Worm (Caenorhabditis elegans): ENCODE results near the gene sma-3.

DNA sequence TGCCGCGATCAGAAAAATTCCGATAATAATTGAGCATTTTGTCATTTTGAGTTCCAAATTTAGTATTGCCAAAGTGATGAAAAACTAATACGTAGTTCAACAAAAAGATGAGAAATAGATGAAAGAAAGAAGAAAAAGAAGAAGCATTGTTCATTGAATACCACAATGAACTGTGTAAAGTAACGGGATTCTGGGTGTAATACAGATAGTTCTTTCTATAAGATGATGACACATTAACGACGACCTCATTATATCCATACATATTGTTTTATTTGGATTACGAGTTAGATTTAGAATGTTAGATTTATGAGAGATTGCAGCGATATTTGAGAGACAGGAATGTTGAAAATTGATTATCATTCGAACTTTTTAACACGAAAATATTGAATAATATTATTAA lies 27.8 kb upstream of the sma-3 start, which contains the start of gene K04C2.5:
- TF ChIP-seq klf-2 (GFP tag; conservative IDR thresholded peaks at IDR 0.05) (no peak), med-1 (GFP tag; optimal IDR thresholded peaks at IDR 0.05; ENCODE audit: insufficient read depth) (no peak), ref-1 (GFP tag; conservative IDR thresholded peaks at IDR 0.05) (no peak), T22C8.4 (GFP tag; IDR thresholded peaks at IDR 0.05) (no peak), flt-1 (GFP tag; IDR thresholded peaks at IDR 0.05) (no peak)
